Worm (Caenorhabditis elegans) whole organism, L3 larva: ENCODE measurements around the gene Y55F3AM.9.

ENCODE experiments used
- R02D3.7 ChIP-seq: fragments of 150-350 bp; optimal IDR thresholded peaks from 2 replicates; lab custom pipeline; 2014; ENCODE audit warnings: missing biosample characterization, missing genetic modification characterization
- ZK546.5 ChIP-seq: sonication (generic microtip); optimal IDR thresholded peaks from 2 replicates; lab custom pipeline; 2017; ENCODE audit warnings: missing biosample characterization, missing genetic modification characterization
- aly-2 ChIP-seq: fragments of 150-350 bp; optimal IDR thresholded peaks from 2 replicates; lab custom pipeline; 2014; ENCODE audit warnings: missing biosample characterization, missing genetic modification characterization
- ama-1 ChIP-seq: fragments of 150-350 bp; optimal IDR thresholded peaks from 2 replicates; lab custom pipeline; 2018
- ceh-16 ChIP-seq: sonication (generic microtip); optimal IDR thresholded peaks from 2 replicates; lab custom pipeline; 2017; ENCODE audit warnings: missing biosample characterization, missing genetic modification characterization
- ceh-28 ChIP-seq: fragments of 150-350 bp; optimal IDR thresholded peaks from 2 replicates; lab custom pipeline; 2014; ENCODE audit warnings: missing biosample characterization, missing genetic modification reagents, missing genetic modification characterization
- ceh-82 ChIP-seq: fragments of 150-350 bp; optimal IDR thresholded peaks from 2 replicates; lab custom pipeline; 2014; ENCODE audit warnings: missing biosample characterization, missing genetic modification characterization
- ceh-9 ChIP-seq: sonication (generic microtip); optimal IDR thresholded peaks from 2 replicates; lab custom pipeline; 2018; ENCODE audit warnings: missing biosample characterization, missing genetic modification characterization
- daf-12 ChIP-seq: fragments of 150-350 bp; optimal IDR thresholded peaks from 2 replicates; lab custom pipeline; 2014; ENCODE audit warnings: missing biosample characterization, missing genetic modification reagents, missing genetic modification characterization
- egl-27 ChIP-seq: sonication (generic microtip); optimal IDR thresholded peaks from 4 replicates; lab custom pipeline; 2017; ENCODE audit warnings: missing biosample characterization, missing genetic modification reagents, missing genetic modification characterization
- egl-5 ChIP-seq: fragments of 150-350 bp; optimal IDR thresholded peaks from 2 replicates; lab custom pipeline; 2017; ENCODE audit warnings: missing biosample characterization, missing genetic modification reagents, missing genetic modification characterization, inconsistent platforms
- elt-1 ChIP-seq: fragments of 150-350 bp; optimal IDR thresholded peaks from 2 replicates; lab custom pipeline; 2014; ENCODE audit warnings: missing biosample characterization, missing genetic modification characterization
- elt-3 ChIP-seq, 3 experiments: fragments of 150-350 bp in 1 of 3; sonication (generic microtip) in 2 of 3; optimal IDR thresholded peaks; 2 replicates in 2 of 3; 4 replicates in 1 of 3; lab custom pipeline; 2014 to 2017; ENCODE audit warnings: missing biosample characterization in 3 of 3, missing genetic modification characterization in 3 of 3
- eor-1 ChIP-seq, 2 experiments: fragments of 150-350 bp; optimal IDR thresholded peaks; 2 replicates each; lab custom pipeline; 2014 to 2018; ENCODE audit warnings: missing biosample characterization in 2 of 2, missing genetic modification characterization in 2 of 2
- fkh-10 ChIP-seq: sonication (generic microtip); optimal IDR thresholded peaks from 2 replicates; lab custom pipeline; 2017; ENCODE audit warnings: missing biosample characterization, missing genetic modification reagents, missing genetic modification characterization
- fos-1 ChIP-seq: fragments of 150-350 bp; optimal IDR thresholded peaks from 2 replicates; lab custom pipeline; 2014; ENCODE audit warnings: missing biosample characterization, missing genetic modification characterization
- hmg-11 ChIP-seq: sonication (generic microtip); optimal IDR thresholded peaks from 2 replicates; lab custom pipeline; 2016; ENCODE audit warnings: missing genetic modification characterization, missing compliant biosample characterization
- lin-39 ChIP-seq: fragments of 150-350 bp; optimal IDR thresholded peaks from 2 replicates; lab custom pipeline; 2018; ENCODE audit warnings: missing biosample characterization, missing genetic modification reagents, missing genetic modification characterization
- lsy-12 ChIP-seq: sonication (generic microtip); optimal IDR thresholded peaks from 2 replicates; lab custom pipeline; 2016; ENCODE audit warnings: mild to moderate bottlenecking, missing genetic modification characterization, missing compliant biosample characterization
- mdl-1 ChIP-seq: fragments of 150-350 bp; optimal IDR thresholded peaks from 2 replicates; lab custom pipeline; 2014; ENCODE audit warnings: missing biosample characterization, missing genetic modification characterization
- nfya-1 ChIP-seq: sonication (generic microtip); optimal IDR thresholded peaks from 2 replicates; lab custom pipeline; 2017; ENCODE audit warnings: missing genetic modification characterization, mild to moderate bottlenecking, missing compliant biosample characterization, antibody characterized with exemption, moderate library complexity; ENCODE audit not compliant: insufficient read depth
- nhr-11 ChIP-seq: fragments of 150-350 bp; optimal IDR thresholded peaks from 2 replicates; lab custom pipeline; 2014; ENCODE audit warnings: missing biosample characterization, missing genetic modification characterization
- nhr-12 ChIP-seq: fragments of 150-350 bp; optimal IDR thresholded peaks from 2 replicates; lab custom pipeline; 2014; ENCODE audit warnings: missing biosample characterization, missing genetic modification characterization
- nhr-23 ChIP-seq: fragments of 150-350 bp; optimal IDR thresholded peaks from 2 replicates; lab custom pipeline; 2014; ENCODE audit warnings: missing biosample characterization, missing genetic modification reagents, missing genetic modification characterization
- nhr-237 ChIP-seq: fragments of 150-350 bp; optimal IDR thresholded peaks from 2 replicates; lab custom pipeline; 2014; ENCODE audit warnings: missing biosample characterization, missing genetic modification characterization
- nhr-25 ChIP-seq: sonication (generic microtip); optimal IDR thresholded peaks from 2 replicates; lab custom pipeline; 2017; ENCODE audit warnings: missing biosample characterization, missing genetic modification characterization
- nhr-28 ChIP-seq: fragments of 150-350 bp; optimal IDR thresholded peaks from 2 replicates; lab custom pipeline; 2014; ENCODE audit warnings: missing biosample characterization, missing genetic modification characterization
- nhr-43 ChIP-seq: sonication (generic microtip); optimal IDR thresholded peaks from 2 replicates; lab custom pipeline; 2016; ENCODE audit warnings: mild to moderate bottlenecking, missing genetic modification characterization, missing compliant biosample characterization; ENCODE audit not compliant: poor library complexity, severe bottlenecking
- nhr-67 ChIP-seq: fragments of 150-350 bp; optimal IDR thresholded peaks from 2 replicates; lab custom pipeline; 2014; ENCODE audit warnings: missing biosample characterization, missing genetic modification characterization
- nhr-76 ChIP-seq: fragments of 150-350 bp; sonication (generic microtip); optimal IDR thresholded peaks from 5 replicates; lab custom pipeline; 2014; ENCODE audit warnings: missing biosample characterization, missing genetic modification characterization
- pha-4 ChIP-seq: fragments of 150-350 bp; optimal IDR thresholded peaks from 2 replicates; lab custom pipeline; 2014; ENCODE audit warnings: missing biosample characterization, missing genetic modification reagents, missing genetic modification characterization
- pqm-1 ChIP-seq: fragments of 150-350 bp; optimal IDR thresholded peaks from 2 replicates; lab custom pipeline; 2017; ENCODE audit warnings: missing biosample characterization, missing genetic modification characterization, inconsistent platforms
- sea-2 ChIP-seq: fragments of 150-350 bp; sonication (generic microtip); optimal IDR thresholded peaks from 4 replicates; lab custom pipeline; 2014; ENCODE audit warnings: missing biosample characterization, missing genetic modification reagents, missing genetic modification characterization
- skn-1 ChIP-seq: fragments of 150-350 bp; optimal IDR thresholded peaks from 2 replicates; lab custom pipeline; 2014; ENCODE audit warnings: missing biosample characterization, missing genetic modification characterization
- tbx-2 ChIP-seq: sonication (generic microtip); optimal IDR thresholded peaks from 2 replicates; lab custom pipeline; 2016; ENCODE audit warnings: mild to moderate bottlenecking, missing genetic modification characterization, missing compliant biosample characterization
- unc-62 ChIP-seq: fragments of 150-350 bp; sonication (generic microtip); optimal IDR thresholded peaks from 4 replicates; lab custom pipeline; 2014; ENCODE audit warnings: missing biosample characterization, missing genetic modification reagents, missing genetic modification characterization
- zag-1 ChIP-seq: fragments of 150-350 bp; optimal IDR thresholded peaks from 2 replicates; lab custom pipeline; 2014; ENCODE audit warnings: missing biosample characterization, missing genetic modification characterization
- ztf-4 ChIP-seq: fragments of 150-350 bp; optimal IDR thresholded peaks from 2 replicates; lab custom pipeline; 2014; ENCODE audit warnings: missing biosample characterization, missing genetic modification characterization

The Y55F3AM.9 gene

DNA sequence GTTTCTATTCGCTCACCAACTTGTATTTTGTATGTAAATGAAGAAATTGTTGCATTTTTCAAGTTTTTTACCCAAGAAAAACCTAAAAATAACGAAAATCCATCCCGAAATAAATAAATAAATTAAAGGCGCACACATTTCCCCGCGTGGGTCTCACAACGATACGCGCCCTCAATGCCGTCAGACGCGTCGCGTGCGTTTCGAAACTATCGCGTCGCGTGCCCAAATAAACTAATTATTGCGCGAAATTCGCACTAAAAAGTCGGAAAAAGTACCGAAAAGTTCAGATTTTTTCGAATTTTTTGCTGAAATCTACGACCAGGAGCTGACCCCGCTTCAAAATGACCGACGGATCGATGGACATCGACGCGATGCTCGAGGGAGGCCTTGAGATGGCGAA, 2.9 kb upstream of the Y55F3AM.9 start, which contains the start of gene rbm-39 (continued):
- TF ChIP-seq ceh-28 (tag; lab: Kevin White, UChicago), result peak; percentile 24
- TF ChIP-seq pqm-1 (tag; lab: Kevin White, UChicago), result peak; percentile 3
- peak; percentile 99 for TF ChIP-seq egl-5 (tag; lab: Kevin White, UChicago)
- no peak for TF ChIP-seq zag-1 (tag; lab: Kevin White, UChicago)
- no peak for TF ChIP-seq unc-62 (GFP tag; lab: Kevin White, UChicago)
- no peak for TF ChIP-seq egl-27 (tag; lab: Kevin White, UChicago)
- no peak for TF ChIP-seq ceh-9 (tag; lab: Kevin White, UChicago)
- peak; percentile 71 for TF ChIP-seq nhr-25
- TF ChIP-seq ceh-16 (tag; lab: Kevin White, UChicago), result no peak
- no peak for TF ChIP-seq aly-2 (tag; lab: Kevin White, UChicago)
- no peak for TF ChIP-seq elt-1 (tag; lab: Kevin White, UChicago)
- TF ChIP-seq lsy-12 (tag; lab: Kevin White, UChicago), result peak; percentile 63
- TF ChIP-seq skn-1 (tag; lab: Kevin White, UChicago), result peak; percentile 87
- TF ChIP-seq ceh-82 (tag; lab: Kevin White, UChicago), result no peak
- TF ChIP-seq fos-1, result no peak
- peak; percentile 26 for TF ChIP-seq mdl-1 (tag; lab: Kevin White, UChicago)
- TF ChIP-seq R02D3.7, result peak; percentile 66
- TF ChIP-seq nhr-237, result no peak
- peak; percentile 35 for TF ChIP-seq fkh-10 (GFP tag; lab: Kevin White, UChicago)
- TF ChIP-seq ZK546.5 (tag; lab: Kevin White, UChicago), result no peak
- TF ChIP-seq nhr-11 (tag; lab: Kevin White, UChicago), result no peak
- no peak for TF ChIP-seq nhr-67 (tag; lab: Kevin White, UChicago)
- TF ChIP-seq nhr-43, result no peak

DNA sequence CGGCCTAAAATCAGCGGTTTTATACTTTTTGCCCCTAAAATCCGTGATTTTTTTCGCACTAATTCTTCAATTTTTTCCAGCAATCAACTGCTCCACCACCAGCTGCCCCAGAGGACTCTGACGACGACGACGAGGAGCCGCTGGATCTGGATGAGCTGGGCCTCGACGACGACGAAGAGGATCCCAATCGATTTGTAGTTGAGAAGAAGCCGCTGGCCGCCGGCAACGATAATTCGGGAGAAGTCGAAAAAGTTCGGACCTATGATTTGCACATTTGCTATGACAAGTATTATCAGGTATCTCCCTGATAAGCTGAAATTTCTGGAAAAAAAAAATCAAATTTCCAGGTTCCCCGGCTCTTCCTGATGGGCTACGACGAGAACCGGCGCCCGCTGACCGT, 2.2 kb upstream of the Y55F3AM.9 start:
- TF ChIP-seq lin-39 (tag; lab: Kevin White, UChicago) (no peak), zag-1 (tag; lab: Kevin White, UChicago) (no peak), ama-1 (no peak), elt-1 (tag; lab: Kevin White, UChicago) (no peak), fkh-10 (GFP tag; lab: Kevin White, UChicago) (no peak), ZK546.5 (tag; lab: Kevin White, UChicago) (no peak), nhr-76 (tag; lab: Kevin White, UChicago) (no peak), lsy-12 (tag; lab: Kevin White, UChicago) (no peak), nhr-28 (tag; lab: Kevin White, UChicago) (no peak), tbx-2 (tag; lab: Kevin White, UChicago) (no peak), ztf-4 (no peak), nhr-12 (tag; lab: Kevin White, UChicago) (no peak), hmg-11 (no peak), fos-1 (no peak), pha-4 (no peak), aly-2 (tag; lab: Kevin White, UChicago) (no peak), nfya-1 (no peak)

DNA sequence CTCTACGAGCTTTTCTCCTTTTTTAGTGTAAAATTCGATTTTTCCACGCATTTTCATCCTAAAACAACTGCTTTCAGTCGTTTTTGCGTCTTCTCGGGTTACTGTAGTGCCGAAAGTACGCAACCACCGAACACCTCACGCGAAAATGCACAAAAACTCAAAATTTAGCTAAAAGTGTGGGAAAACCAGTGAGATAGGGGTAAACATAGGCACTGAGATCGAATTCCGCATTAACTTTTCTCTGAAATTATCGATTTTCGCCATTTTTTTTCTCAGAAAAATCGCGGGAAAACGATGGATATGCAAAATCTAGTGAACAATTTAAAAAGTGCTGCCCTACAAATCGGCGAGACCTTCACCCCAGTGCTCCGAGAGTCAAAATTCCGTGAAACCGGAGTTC, 678 bp upstream of the Y55F3AM.9 start, which contains the start of gene atg-3:
atg-3 (plus strand) TSS at position 301 of the 400 bp plus-strand sequence.
- TF ChIP-seq skn-1 (tag; lab: Kevin White, UChicago) (no peak), lin-39 (tag; lab: Kevin White, UChicago) (no peak), fkh-10 (GFP tag; lab: Kevin White, UChicago) (no peak), elt-1 (tag; lab: Kevin White, UChicago) (no peak), ama-1 (no peak), nhr-67 (tag; lab: Kevin White, UChicago) (no peak), nhr-43 (no peak), ceh-9 (tag; lab: Kevin White, UChicago) (no peak), egl-27 (tag; lab: Kevin White, UChicago) (no peak), eor-1 (tag; optimal IDR thresholded peaks at IDR 0.05; lab: Kevin White, UChicago) (no peak), tbx-2 (tag; lab: Kevin White, UChicago) (no peak), nhr-28 (tag; lab: Kevin White, UChicago) (no peak)

DNA sequence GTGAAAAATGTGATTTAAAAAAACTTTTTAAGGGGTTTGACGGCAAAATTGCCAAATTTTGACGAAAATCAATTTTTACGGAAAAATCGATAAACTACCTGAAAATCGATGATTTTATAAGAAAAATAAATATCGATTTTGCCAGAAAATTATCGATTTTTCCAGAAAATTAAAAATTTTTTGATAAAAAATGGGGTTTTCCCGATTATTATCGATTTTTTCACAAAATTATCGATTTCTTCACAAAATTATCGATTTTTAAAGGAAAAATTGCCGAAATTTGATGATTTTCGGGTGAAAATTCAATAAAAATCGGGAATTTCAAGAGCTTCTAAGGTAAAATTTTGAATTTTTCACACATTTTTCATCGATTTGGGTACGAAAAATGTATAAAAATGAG, 2.9 kb downstream of the Y55F3AM.9 start:
- TF ChIP-seq nhr-25, result no peak
- peak; percentile 90 for TF ChIP-seq ceh-28 (tag; lab: Kevin White, UChicago)

DNA sequence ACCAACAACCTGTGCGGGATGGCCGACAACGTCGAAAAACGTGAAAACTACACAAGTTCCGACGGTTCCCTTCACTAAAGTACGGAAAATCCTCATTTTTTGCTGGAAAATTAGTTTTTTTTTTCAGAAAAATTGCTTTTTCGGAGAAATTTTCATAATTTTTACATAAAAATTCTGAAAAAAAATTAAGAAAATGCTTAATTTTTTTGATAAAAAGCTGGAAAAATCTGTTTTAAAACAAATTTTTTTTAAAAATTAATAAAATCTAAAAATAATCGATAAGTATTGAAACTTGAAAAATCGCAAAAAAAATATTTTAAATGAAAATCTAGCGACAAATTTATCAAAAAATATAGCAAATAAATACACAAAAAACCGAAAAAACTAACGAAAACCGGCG, 3.8 kb downstream of the Y55F3AM.9 start, which contains the start of gene immp-2:
immp-2 (minus strand) TSS at position 101 of the 400 bp plus-strand sequence.
- TF ChIP-seq sea-2 (no peak), nhr-76 (tag; lab: Kevin White, UChicago) (no peak), nhr-23 (tag; lab: Kevin White, UChicago) (no peak), nhr-67 (tag; lab: Kevin White, UChicago) (no peak), ceh-28 (tag; lab: Kevin White, UChicago) (no peak), daf-12 (no peak), nhr-28 (tag; lab: Kevin White, UChicago) (no peak), nhr-12 (tag; lab: Kevin White, UChicago) (no peak), elt-1 (tag; lab: Kevin White, UChicago) (no peak), ceh-82 (tag; lab: Kevin White, UChicago) (no peak), pha-4 (no peak), pqm-1 (tag; lab: Kevin White, UChicago) (no peak), unc-62 (GFP tag; lab: Kevin White, UChicago) (no peak), nfya-1 (no peak), fos-1 (no peak), elt-3 (tag; optimal IDR thresholded peaks at IDR 0.05; lab: Kevin White, UChicago) (no peak), nhr-43 (no peak)
